Fruit fly (Drosophila melanogaster) whole organism, embryonic: ENCODE results near the gene CG2767.
"Not testable (repeated sequence)": the region's sequence is repeated elsewhere in the genome, so short reads cannot be mapped to it uniquely, and the experiment has no call there.

Source experiments
- Atf3 ChIP-seq: fragments of 200-800 bp; sonication (Bioruptor generic); optimal IDR thresholded peaks from 3 replicates; lab custom pipeline; 2016; ENCODE audit warnings: missing biosample characterization, missing genetic modification characterization
- Bgb ChIP-seq: fragments of 200-800 bp; sonication (Bioruptor generic); IDR thresholded peaks from 2 replicates; pipeline ENCODE4 v1.3.6; 2022; ENCODE audit warnings: missing biosample characterization, missing genetic modification characterization; ENCODE audit not compliant: partially characterized antibody
- Blimp-1 ChIP-seq: fragments of 200-800 bp; sonication (Bioruptor generic); optimal IDR thresholded peaks from 3 replicates; lab custom pipeline; 2018; ENCODE audit warnings: missing biosample characterization, missing genetic modification characterization, mild to moderate bottlenecking, moderate library complexity, missing genetic modification reagents
- CG11093 ChIP-seq: fragments of 200-800 bp; sonication (Bioruptor generic); IDR thresholded peaks from 3 replicates; pipeline ENCODE4 v1.3.6; 2022; ENCODE audit warnings: missing biosample characterization, missing genetic modification characterization
- CG13424 ChIP-seq: fragments of 200-800 bp; sonication (Bioruptor generic); optimal IDR thresholded peaks from 2 replicates; lab custom pipeline; 2019; ENCODE audit warnings: missing biosample characterization, mild to moderate bottlenecking, missing genetic modification characterization, moderate library complexity
- CG14710 ChIP-seq: fragments of 200-800 bp; sonication (Bioruptor generic); optimal IDR thresholded peaks from 3 replicates; lab custom pipeline; 2019; ENCODE audit warnings: missing biosample characterization, mild to moderate bottlenecking, missing genetic modification characterization, moderate library complexity
- CG17186 ChIP-seq: fragments of 200-800 bp; sonication (Bioruptor generic); optimal IDR thresholded peaks from 3 replicates; lab custom pipeline; 2017; ENCODE audit warnings: missing biosample characterization, missing genetic modification reagents, missing genetic modification characterization
- CG17568 ChIP-seq: fragments of 200-800 bp; sonication (Bioruptor generic); optimal IDR thresholded peaks from 2 replicates; lab custom pipeline; 2018; ENCODE audit warnings: missing biosample characterization, mild to moderate bottlenecking, missing genetic modification characterization, moderate library complexity
- CG2120 ChIP-seq: fragments of 200-800 bp; sonication (Bioruptor generic); optimal IDR thresholded peaks from 3 replicates; lab custom pipeline; 2016; ENCODE audit warnings: missing biosample characterization, missing genetic modification characterization
- CG33557 ChIP-seq: fragments of 200-800 bp; sonication (Bioruptor generic); optimal IDR thresholded peaks from 2 replicates; lab custom pipeline; 2019; ENCODE audit warnings: missing biosample characterization, mild to moderate bottlenecking, missing genetic modification characterization, moderate library complexity
- CG34376 ChIP-seq: fragments of 200-800 bp; sonication (Bioruptor generic); optimal IDR thresholded peaks from 2 replicates; lab custom pipeline; 2018; ENCODE audit warnings: missing biosample characterization, mild to moderate bottlenecking, missing genetic modification characterization
- CG6689 ChIP-seq: fragments of 200-800 bp; sonication (Bioruptor generic); IDR thresholded peaks from 2 replicates; pipeline ENCODE4 v1.3.6; 2022; ENCODE audit warnings: missing biosample characterization, missing genetic modification characterization
- CG7357 ChIP-seq: fragments of 200-800 bp; sonication (Bioruptor generic); IDR thresholded peaks from 3 replicates; pipeline ENCODE4 v1.3.6; 2022; ENCODE audit warnings: missing biosample characterization, missing genetic modification characterization
- CG9215 ChIP-seq: fragments of 200-800 bp; sonication (Bioruptor generic); IDR thresholded peaks from 2 replicates; pipeline ENCODE4 v1.3.6; 2022; ENCODE audit warnings: missing biosample characterization, missing genetic modification characterization
- CoRest ChIP-seq: fragments of 200-800 bp; sonication (Bioruptor generic); optimal IDR thresholded peaks from 3 replicates; lab custom pipeline; 2018; ENCODE audit warnings: missing biosample characterization, mild to moderate bottlenecking, missing genetic modification characterization, moderate library complexity
- D19B ChIP-seq: fragments of 200-800 bp; sonication (Bioruptor generic); optimal IDR thresholded peaks from 2 replicates; lab custom pipeline; 2017; ENCODE audit warnings: missing biosample characterization, mild to moderate bottlenecking, missing genetic modification characterization
- Dip3 ChIP-seq: fragments of 200-800 bp; sonication (Bioruptor generic); optimal IDR thresholded peaks from 3 replicates; lab custom pipeline; 2016; ENCODE audit warnings: missing biosample characterization, missing genetic modification characterization
- E2f1 ChIP-seq: fragments of 200-800 bp; sonication (Bioruptor generic); IDR thresholded peaks from 2 replicates; pipeline ENCODE4 v1.3.6; 2022; ENCODE audit warnings: missing biosample characterization, missing genetic modification characterization
- Ets65A ChIP-seq: fragments of 200-800 bp; sonication (Bioruptor generic); peaks from one replicate; lab custom pipeline; 2016; ENCODE audit warnings: missing biosample characterization, missing genetic modification characterization
- Fer3 ChIP-seq: fragments of 200-800 bp; sonication (Bioruptor generic); optimal IDR thresholded peaks from 2 replicates; lab custom pipeline; 2018; ENCODE audit warnings: missing biosample characterization, mild to moderate bottlenecking, missing genetic modification characterization, moderate library complexity
- GATAe ChIP-seq: fragments of 200-800 bp; sonication (Bioruptor generic); conservative IDR thresholded peaks from 2 replicates; pipeline ENCODE4 v1.3.6; 2022; ENCODE audit warnings: missing biosample characterization, missing genetic modification characterization
- Gsc ChIP-seq: fragments of 200-800 bp; sonication (Bioruptor generic); IDR thresholded peaks from 2 replicates; pipeline ENCODE4 v1.3.6; 2022; ENCODE audit warnings: missing biosample characterization, missing genetic modification characterization
- Nf-YC ChIP-seq: fragments of 200-800 bp; optimal IDR thresholded peaks from 3 replicates; lab custom pipeline; 2019; ENCODE audit warnings: missing biosample characterization, mild to moderate bottlenecking, missing genetic modification characterization, moderate library complexity
- Ravus ChIP-seq: fragments of 200-800 bp; sonication (Bioruptor generic); IDR thresholded peaks from 2 replicates; pipeline ENCODE4 v1.3.6; 2022; ENCODE audit warnings: missing biosample characterization, missing genetic modification characterization
- Xbp1 ChIP-seq: fragments of 200-800 bp; sonication (Bioruptor generic); optimal IDR thresholded peaks from 3 replicates; lab custom pipeline; 2016; ENCODE audit warnings: missing biosample characterization, mild to moderate bottlenecking, missing genetic modification characterization
- amos ChIP-seq: fragments of 200-800 bp; sonication (Bioruptor generic); IDR thresholded peaks from 2 replicates; pipeline ENCODE4 v1.3.6; 2022; ENCODE audit warnings: missing biosample characterization, missing genetic modification characterization; ENCODE audit not compliant: partially characterized antibody
- bbx ChIP-seq: fragments of 200-800 bp; sonication (Bioruptor generic); IDR thresholded peaks from 2 replicates; pipeline ENCODE4 v1.3.6; 2022; ENCODE audit warnings: missing biosample characterization, missing genetic modification characterization; ENCODE audit not compliant: partially characterized antibody
- bigmax ChIP-seq: fragments of 200-800 bp; sonication (Bioruptor generic); optimal IDR thresholded peaks from 2 replicates; lab custom pipeline; 2018; ENCODE audit warnings: missing biosample characterization, mild to moderate bottlenecking, missing genetic modification characterization
- da ChIP-seq: fragments of 200-800 bp; sonication (Bioruptor generic); optimal IDR thresholded peaks from 2 replicates; lab custom pipeline; 2016; ENCODE audit warnings: missing biosample characterization, missing genetic modification characterization
- dati ChIP-seq: fragments of 200-800 bp; sonication (Bioruptor generic); IDR thresholded peaks from 2 replicates; pipeline ENCODE4 v1.3.6; 2022; ENCODE audit warnings: missing biosample characterization, missing genetic modification characterization
- dpn ChIP-seq, 2 experiments: fragments of 200-800 bp; sonication (Bioruptor generic); optimal IDR thresholded peaks; 3 replicates each; lab custom pipeline; 2016; ENCODE audit warnings: missing biosample characterization in 2 of 2, missing genetic modification characterization in 2 of 2
- ewg ChIP-seq: fragments of 200-800 bp; sonication (Bioruptor generic); optimal IDR thresholded peaks from 3 replicates; lab custom pipeline; 2017; ENCODE audit warnings: mild to moderate bottlenecking, missing biosample characterization, missing genetic modification reagents, missing genetic modification characterization
- gro ChIP-seq: fragments of 200-800 bp; sonication (Bioruptor generic); optimal IDR thresholded peaks from 2 replicates; lab custom pipeline; 2016; ENCODE audit warnings: missing biosample characterization, missing genetic modification characterization
- nom ChIP-seq: fragments of 200-800 bp; sonication (Bioruptor generic); optimal IDR thresholded peaks from 2 replicates; lab custom pipeline; 2017; ENCODE audit warnings: missing biosample characterization, missing genetic modification characterization, mild to moderate bottlenecking, moderate library complexity, missing genetic modification reagents
- pros ChIP-seq: fragments of 200-800 bp; sonication (Bioruptor generic); optimal IDR thresholded peaks from 3 replicates; lab custom pipeline; 2019; ENCODE audit warnings: missing biosample characterization, mild to moderate bottlenecking, missing genetic modification characterization, moderate library complexity
- stc ChIP-seq: fragments of 200-800 bp; sonication (Bioruptor generic); IDR thresholded peaks from 2 replicates; pipeline ENCODE4 v1.3.6; 2022; ENCODE audit warnings: missing biosample characterization, missing genetic modification characterization
- sug ChIP-seq: fragments of 200-800 bp; optimal IDR thresholded peaks from 2 replicates; lab custom pipeline; 2019; ENCODE audit warnings: missing biosample characterization, mild to moderate bottlenecking, missing genetic modification characterization, moderate library complexity
- zf30C ChIP-seq: fragments of 200-800 bp; sonication (Bioruptor generic); optimal IDR thresholded peaks from 3 replicates; lab custom pipeline; 2018; ENCODE audit warnings: missing biosample characterization, mild to moderate bottlenecking, missing genetic modification characterization

CG2767 gene

dm6 chr3R:8007595-8008255 is at the start of gene CG2767 (continued):
- TF ChIP-seq Gsc (GFP tag; lab: Robert Waterston, UW) (no peak), D19B (GFP tag; lab: Kevin White, UChicago) (no peak), Blimp-1 (no peak), CG17568 (GFP tag; lab: Kevin White, UChicago) (no peak), Nf-YC (tag; lab: Kevin White, UChicago) (peak; percentile 78), Ets65A (GFP tag; lab: Kevin White, UChicago) (no peak), CG13424 (tag; lab: Kevin White, UChicago) (no peak), nom (GFP tag; lab: Kevin White, UChicago) (peak; percentile 77), Xbp1 (no peak), dati (no peak), CG33557 (GFP tag; lab: Kevin White, UChicago) (no peak), CG6689 (no peak), sug (tag; lab: Kevin White, UChicago) (no peak), ewg (GFP tag; lab: Kevin White, UChicago) (no peak), stc (GFP tag; lab: Robert Waterston, UW) (no peak), CG11093 (GFP tag; lab: Robert Waterston, UW) (no peak), E2f1 (GFP tag; lab: Robert Waterston, UW) (no peak), CoRest (tag; lab: Kevin White, UChicago) (no peak), Bgb (peak; percentile 11; the same call in 1 of the 2 replicates), pros (peak; percentile 16), bbx (GFP tag; lab: Robert Waterston, UW) (0 out of 2 replicates have a peak, but pooled peaks have one; percentile 10), CG7357 (GFP tag; lab: Robert Waterston, UW) (no peak), CG14710 (tag; lab: Kevin White, UChicago) (no peak), CG17186 (GFP tag; lab: Kevin White, UChicago) (no peak), da (GFP tag; lab: Kevin White, UChicago) (no peak), CG2120 (GFP tag; lab: Kevin White, UChicago) (no peak), Ravus (no peak), zf30C (GFP tag; lab: Kevin White, UChicago) (no peak), dpn (GFP tag; optimal IDR thresholded peaks at IDR 0.05; lab: Kevin White, UChicago) (no peak), Atf3 (GFP tag; lab: Kevin White, UChicago) (no peak), CG9215 (no peak), CG34376 (GFP tag; lab: Kevin White, UChicago) (peak; percentile 8)
- TF ChIP-seq, all 482 proteins: peak for 36

- not testable (repeated sequence) for TF ChIP-seq gro (GFP tag; lab: Kevin White, UChicago); Dip3; amos (GFP tag; lab: Robert Waterston, UW)
Observed at dm6 chr3R:8049373-8049772, 41.5 kb upstream of the CG2767 start, which contains the start of gene CG43061. TSS of gene CG43061 (plus strand) at chr3R:8049673.

dm6 chr3R:8048867-8049266 is 41.0 kb upstream of the CG2767 start, which contains the start of gene CG43618:
TSS of gene CG43618 (plus strand) at chr3R:8049167.
- not testable (repeated sequence) for TF ChIP-seq Fer3 (tag; lab: Kevin White, UChicago); bigmax (GFP tag; lab: Kevin White, UChicago); GATAe (GFP tag; lab: Robert Waterston, UW)
